Worm (Caenorhabditis elegans): Measurements from ENCODE around the gene pat-4.

The pat-4 gene

ce11 chrIII:39516-39915 lies 55.1 kb downstream of the pat-4 start:
- TF ChIP-seq unc-62 (GFP tag; optimal IDR thresholded peaks at IDR 0.05 in 1 of 2): no peak
- no peak for TF ChIP-seq unc-62 (tag; optimal IDR thresholded peaks at IDR 0.05)
- no peak for TF ChIP-seq pqm-1 (tag; optimal IDR thresholded peaks at IDR 0.05)
- TF ChIP-seq dmd-6 (GFP tag; IDR thresholded peaks at IDR 0.05): no peak
- TF ChIP-seq lin-13 (GFP tag; optimal IDR thresholded peaks at IDR 0.05): no peak
- TF ChIP-seq nhr-25 (tag; optimal IDR thresholded peaks at IDR 0.05; ENCODE audit: borderline replicate concordance, insufficient read depth): no peak
- no peak for TF ChIP-seq egl-27 (tag; optimal IDR thresholded peaks at IDR 0.05)
- no peak for TF ChIP-seq rbr-2 (tag; optimal IDR thresholded peaks at IDR 0.05)
- peak; percentile 53 for TF ChIP-seq aha-1 (tag)

All from whole organism, L4 larva.